Worm (Caenorhabditis elegans) whole organism, late embryonic: ENCODE measurements around the gene nlp-6.
A peak's percentile ranks its signal among the peaks of the same experiment; 100 is the strongest.

Experiments used
- C08G9.2 ChIP-seq: sonication (generic microtip); optimal IDR thresholded peaks from 2 replicates; lab custom pipeline; 2016; ENCODE audit warnings: mild to moderate bottlenecking, missing genetic modification characterization, moderate library complexity, missing compliant biosample characterization
- K09A11.1 ChIP-seq: sonication (generic microtip); optimal IDR thresholded peaks from 2 replicates; lab custom pipeline; 2017; ENCODE audit warnings: antibody characterized with exemption, mild to moderate bottlenecking, missing genetic modification characterization, missing compliant biosample characterization; ENCODE audit not compliant: insufficient read depth
- T23F11.4 ChIP-seq: fragments of 200-800 bp; sonication (Bioruptor generic); optimal IDR thresholded peaks from 2 replicates; lab custom pipeline; 2018; ENCODE audit warnings: mild to moderate bottlenecking, missing genetic modification characterization, missing compliant biosample characterization
- ama-1 ChIP-seq: fragments of 150-350 bp; optimal IDR thresholded peaks from 2 replicates; lab custom pipeline; 2014
- ceh-18 ChIP-seq: sonication (generic microtip); optimal IDR thresholded peaks from 2 replicates; lab custom pipeline; 2016; ENCODE audit warnings: missing genetic modification characterization, missing compliant biosample characterization
- ceh-22 ChIP-seq: sonication (generic microtip); optimal IDR thresholded peaks from 2 replicates; lab custom pipeline; 2017; ENCODE audit warnings: missing biosample characterization, missing genetic modification characterization
- ceh-30 ChIP-seq: fragments of 150-350 bp; optimal IDR thresholded peaks from 2 replicates; lab custom pipeline; 2014; ENCODE audit warnings: missing biosample characterization, missing genetic modification characterization
- ceh-45 ChIP-seq: fragments of 200-800 bp; sonication (Bioruptor generic); IDR thresholded peaks from 2 replicates; pipeline ENCODE4 v1.3.6; 2022; ENCODE audit warnings: missing genetic modification reagents, missing genetic modification characterization, missing compliant biosample characterization
- dmd-4 ChIP-seq: sonication (generic microtip); optimal IDR thresholded peaks from 2 replicates; lab custom pipeline; 2016; ENCODE audit warnings: borderline replicate concordance, missing genetic modification characterization, missing compliant biosample characterization
- dve-1 ChIP-seq: sonication (generic microtip); optimal IDR thresholded peaks from 2 replicates; lab custom pipeline; 2017; ENCODE audit warnings: antibody characterized with exemption, mild to moderate bottlenecking, missing genetic modification characterization, missing compliant biosample characterization
- elt-2 ChIP-seq: sonication (generic microtip); optimal IDR thresholded peaks from 2 replicates; lab custom pipeline; 2016; ENCODE audit warnings: missing genetic modification reagents, missing genetic modification characterization, missing compliant biosample characterization
- elt-4 ChIP-seq: sonication (generic microtip); optimal IDR thresholded peaks from 2 replicates; lab custom pipeline; 2016; ENCODE audit warnings: missing genetic modification characterization, missing compliant biosample characterization
- ets-4 ChIP-seq: sonication (generic microtip); optimal IDR thresholded peaks from 2 replicates; lab custom pipeline; 2016; ENCODE audit warnings: missing genetic modification characterization, missing compliant biosample characterization
- eyg-1 ChIP-seq: sonication (generic microtip); optimal IDR thresholded peaks from 2 replicates; lab custom pipeline; 2016; ENCODE audit warnings: missing genotype, missing genetic modification characterization, missing compliant biosample characterization
- fax-1 ChIP-seq: sonication (generic microtip); optimal IDR thresholded peaks from 2 replicates; lab custom pipeline; 2016; ENCODE audit warnings: missing genotype, missing genetic modification characterization, missing compliant biosample characterization
- fkh-10 ChIP-seq: fragments of 150-350 bp; optimal IDR thresholded peaks from 2 replicates; lab custom pipeline; 2014; ENCODE audit warnings: missing biosample characterization, missing genetic modification reagents, missing genetic modification characterization
- hlh-13 ChIP-seq: fragments of 200-800 bp; sonication (Bioruptor generic); optimal IDR thresholded peaks from 2 replicates; lab custom pipeline; 2018; ENCODE audit warnings: mild to moderate bottlenecking, missing genetic modification characterization, missing compliant biosample characterization
- hlh-30 ChIP-seq: sonication (generic microtip); optimal IDR thresholded peaks from 2 replicates; lab custom pipeline; 2017; ENCODE audit warnings: antibody characterized with exemption, missing genetic modification characterization, missing compliant biosample characterization; ENCODE audit not compliant: insufficient read depth
- hlh-8 ChIP-seq: sonication (generic microtip); optimal IDR thresholded peaks from 2 replicates; lab custom pipeline; 2016; ENCODE audit warnings: missing genotype, missing genetic modification characterization, missing compliant biosample characterization
- lim-6 ChIP-seq: sonication (generic microtip); optimal IDR thresholded peaks from 2 replicates; lab custom pipeline; 2016; ENCODE audit warnings: missing genetic modification characterization, missing compliant biosample characterization
- lin-11 ChIP-seq: fragments of 200-800 bp; sonication (Bioruptor generic); optimal IDR thresholded peaks from 2 replicates; lab custom pipeline; 2018; ENCODE audit warnings: mild to moderate bottlenecking, missing genetic modification characterization, missing compliant biosample characterization
- nfya-1 ChIP-seq: sonication (generic microtip); optimal IDR thresholded peaks from 2 replicates; lab custom pipeline; 2017; ENCODE audit warnings: missing genetic modification characterization, mild to moderate bottlenecking, missing compliant biosample characterization, antibody characterized with exemption, moderate library complexity
- nhr-11 ChIP-seq: fragments of 150-350 bp; optimal IDR thresholded peaks from 2 replicates; lab custom pipeline; 2014; ENCODE audit warnings: missing biosample characterization, missing genetic modification characterization
- nhr-232 ChIP-seq: sonication (generic microtip); optimal IDR thresholded peaks from 2 replicates; lab custom pipeline; 2016; ENCODE audit warnings: missing genetic modification characterization, missing compliant biosample characterization
- npax-4 ChIP-seq: sonication (generic microtip); optimal IDR thresholded peaks from 2 replicates; lab custom pipeline; 2016; ENCODE audit warnings: missing genetic modification characterization, missing compliant biosample characterization
- pat-9 ChIP-seq: fragments of 200-800 bp; sonication (Bioruptor generic); optimal IDR thresholded peaks from 2 replicates; lab custom pipeline; 2018; ENCODE audit warnings: mild to moderate bottlenecking, missing genetic modification characterization, moderate library complexity, missing compliant biosample characterization
- pax-1 ChIP-seq: fragments of 150-350 bp; optimal IDR thresholded peaks from 2 replicates; lab custom pipeline; 2014; ENCODE audit warnings: missing biosample characterization, missing genetic modification characterization
- pha-4 ChIP-seq: fragments of 150-350 bp; optimal IDR thresholded peaks from 2 replicates; lab custom pipeline; 2018; ENCODE audit warnings: missing biosample characterization, missing genetic modification reagents, missing genetic modification characterization
- pqm-1 ChIP-seq: sonication (generic microtip); optimal IDR thresholded peaks from 2 replicates; lab custom pipeline; 2016; ENCODE audit warnings: missing genetic modification characterization, missing compliant biosample characterization
- pros-1 ChIP-seq: fragments of 150-350 bp; optimal IDR thresholded peaks from 2 replicates; lab custom pipeline; 2014; ENCODE audit warnings: missing biosample characterization, missing genetic modification reagents, missing genetic modification characterization
- ref-2 ChIP-seq: sonication (generic microtip); optimal IDR thresholded peaks from 2 replicates; lab custom pipeline; 2016; ENCODE audit warnings: missing genetic modification characterization, missing compliant biosample characterization
- sdc-2 ChIP-seq: sonication (generic microtip); optimal IDR thresholded peaks from 2 replicates; lab custom pipeline; 2016; ENCODE audit warnings: missing genotype, missing genetic modification characterization, missing compliant biosample characterization
- tbx-2 ChIP-seq: sonication (generic microtip); optimal IDR thresholded peaks from 2 replicates; lab custom pipeline; 2016; ENCODE audit warnings: missing genetic modification characterization, missing compliant biosample characterization
- ttx-3 ChIP-seq: sonication (generic microtip); optimal IDR thresholded peaks from 2 replicates; lab custom pipeline; 2016; ENCODE audit warnings: missing genetic modification reagents, missing genetic modification characterization, missing compliant biosample characterization
- unc-42 ChIP-seq: sonication (generic microtip); optimal IDR thresholded peaks from 2 replicates; lab custom pipeline; 2016; ENCODE audit warnings: missing genotype, missing genetic modification characterization, missing compliant biosample characterization
- unc-86 ChIP-seq: sonication (generic microtip); optimal IDR thresholded peaks from 2 replicates; lab custom pipeline; 2016; ENCODE audit warnings: missing genetic modification characterization, missing compliant biosample characterization
- zip-5 ChIP-seq: sonication (generic microtip); optimal IDR thresholded peaks from 2 replicates; lab custom pipeline; 2016; ENCODE audit warnings: missing genetic modification characterization, missing compliant biosample characterization
- ztf-16 ChIP-seq: sonication (generic microtip); optimal IDR thresholded peaks from 2 replicates; lab custom pipeline; 2017; ENCODE audit warnings: missing genetic modification characterization, missing compliant biosample characterization

Gene nlp-6

ce11 chrX:17626599-17626998 lies 35.6 kb upstream of the nlp-6 start:
- no peak for TF ChIP-seq ets-4 (tag; lab: Kevin White, UChicago)
- TF ChIP-seq ceh-22, result no peak
- no peak for TF ChIP-seq pax-1 (tag; lab: Kevin White, UChicago)
- no peak for TF ChIP-seq eyg-1 (tag; lab: Kevin White, UChicago)
- TF ChIP-seq hlh-8 (tag; lab: Kevin White, UChicago), result no peak
- no peak for TF ChIP-seq nhr-11 (tag; lab: Kevin White, UChicago)
- no peak for TF ChIP-seq fax-1 (tag; lab: Kevin White, UChicago)
- TF ChIP-seq lin-11 (tag; lab: Kevin White, UChicago), result no peak
- no peak for TF ChIP-seq ceh-18 (tag; lab: Kevin White, UChicago)
- TF ChIP-seq hlh-30, result no peak
- no peak for TF ChIP-seq nfya-1 (tag; lab: Kevin White, UChicago)
- TF ChIP-seq T23F11.4 (GFP tag; lab: Kevin White, UChicago), result no peak

- TF ChIP-seq ceh-18 (tag; lab: Kevin White, UChicago), result no peak
- peak; percentile 53 for TF ChIP-seq unc-42 (tag; lab: Kevin White, UChicago)
- no peak for TF ChIP-seq pros-1 (tag; lab: Kevin White, UChicago)
Measured at ce11 chrX:17627382-17627781, 34.9 kb upstream of the nlp-6 start.

ce11 chrX:17627923-17628322 lies 34.3 kb upstream of the nlp-6 start:
- TF ChIP-seq lim-6 (tag; lab: Kevin White, UChicago) (no peak), K09A11.1 (tag; lab: Kevin White, UChicago) (no peak)

- peak; percentile 51 for TF ChIP-seq unc-42 (tag; lab: Kevin White, UChicago)
- TF ChIP-seq dmd-4 (tag; lab: Kevin White, UChicago), result no peak
- TF ChIP-seq ceh-18 (tag; lab: Kevin White, UChicago), result peak; percentile 36
- TF ChIP-seq nfya-1 (tag; lab: Kevin White, UChicago), result peak; percentile 5
- TF ChIP-seq ceh-45 (GFP tag; lab: Robert Waterston, UW), result no peak
Measured at ce11 chrX:17628345-17628744, 33.9 kb upstream of the nlp-6 start.

DNA sequence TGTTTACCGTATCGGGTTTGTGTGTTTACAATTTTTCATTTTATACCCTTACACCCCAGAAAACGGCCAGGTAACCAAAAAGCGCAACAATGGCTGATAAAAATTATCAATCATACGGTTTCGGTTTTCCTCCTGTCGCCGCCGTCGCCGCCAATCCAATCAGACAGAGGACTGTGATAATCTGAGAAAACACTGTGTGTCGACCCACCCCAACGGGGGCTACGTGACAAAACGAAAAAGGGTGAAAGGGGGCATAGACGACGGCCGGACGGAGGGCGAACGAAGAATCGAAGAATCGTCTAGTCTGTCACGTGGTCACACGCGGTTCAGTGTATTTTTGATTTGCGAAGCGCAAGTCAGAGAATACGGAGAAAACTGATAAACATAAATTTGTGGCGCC lies 31.4 kb upstream of the nlp-6 start:
- TF ChIP-seq npax-4, result no peak
- TF ChIP-seq dve-1, result no peak
- TF ChIP-seq C08G9.2 (tag; lab: Kevin White, UChicago), result no peak
- no peak for TF ChIP-seq ceh-30 (tag; lab: Kevin White, UChicago)
- peak; percentile 77 for TF ChIP-seq hlh-30
- TF ChIP-seq pax-1 (tag; lab: Kevin White, UChicago), result no peak
- no peak for TF ChIP-seq unc-42 (tag; lab: Kevin White, UChicago)
- no peak for TF ChIP-seq ztf-16 (tag; lab: Kevin White, UChicago)
- no peak for TF ChIP-seq ama-1 (lab: Kevin White, UChicago)
- no peak for TF ChIP-seq sdc-2 (tag; lab: Kevin White, UChicago)
- TF ChIP-seq elt-4 (tag; lab: Kevin White, UChicago), result no peak
- TF ChIP-seq pat-9 (tag; lab: Kevin White, UChicago), result no peak
- no peak for TF ChIP-seq ttx-3
- no peak for TF ChIP-seq unc-86 (tag; lab: Kevin White, UChicago)
- peak; percentile 35 for TF ChIP-seq pqm-1 (tag; lab: Kevin White, UChicago)
- no peak for TF ChIP-seq hlh-8 (tag; lab: Kevin White, UChicago)
- TF ChIP-seq elt-2 (tag; lab: Kevin White, UChicago), result peak; percentile 9
- TF ChIP-seq zip-5 (tag; lab: Kevin White, UChicago), result no peak
- TF ChIP-seq tbx-2, result peak; percentile 26
- no peak for TF ChIP-seq hlh-13 (GFP tag; lab: Kevin White, UChicago)
- no peak for TF ChIP-seq pha-4 (tag; lab: Kevin White, UChicago)
- TF ChIP-seq fkh-10, result no peak
- TF ChIP-seq ref-2 (tag; lab: Kevin White, UChicago), result peak; percentile 23
- no peak for TF ChIP-seq nhr-232 (tag; lab: Kevin White, UChicago)
